Fruit fly (Drosophila melanogaster) whole organism, embryonic: ENCODE results near the gene CG17349.

Source experiments
- ATbp ChIP-seq: fragments of 200-800 bp; sonication (Bioruptor generic); optimal IDR thresholded peaks from 2 replicates; lab custom pipeline; 2017; ENCODE audit warnings: missing biosample characterization, mild to moderate bottlenecking, missing genetic modification characterization, missing genetic modification reagents
- B-H2 ChIP-seq: fragments of 200-800 bp; sonication (Bioruptor generic); optimal IDR thresholded peaks from 2 replicates; lab custom pipeline; 2018; ENCODE audit warnings: missing biosample characterization, mild to moderate bottlenecking, missing genetic modification characterization
- Blimp-1 ChIP-seq: fragments of 200-800 bp; sonication (Bioruptor generic); optimal IDR thresholded peaks from 3 replicates; lab custom pipeline; 2018; ENCODE audit warnings: missing biosample characterization, missing genetic modification characterization, mild to moderate bottlenecking, moderate library complexity, missing genetic modification reagents
- CG1024 ChIP-seq: fragments of 200-800 bp; sonication (Bioruptor generic); IDR thresholded peaks from 2 replicates; pipeline ENCODE4 v1.3.6; 2022; ENCODE audit warnings: missing biosample characterization, missing genetic modification characterization
- CG10431 ChIP-seq: fragments of 200-800 bp; sonication (Bioruptor generic); optimal IDR thresholded peaks from 3 replicates; lab custom pipeline; 2018; ENCODE audit warnings: missing biosample characterization, mild to moderate bottlenecking, missing genetic modification characterization
- CG10654 ChIP-seq: fragments of 200-800 bp; sonication (Bioruptor generic); optimal IDR thresholded peaks from 2 replicates; lab custom pipeline; 2016; ENCODE audit warnings: missing biosample characterization, missing genetic modification characterization
- CG12236 ChIP-seq: fragments of 200-800 bp; sonication (Bioruptor generic); optimal IDR thresholded peaks from 2 replicates; lab custom pipeline; 2016; ENCODE audit warnings: missing biosample characterization, missing genetic modification characterization
- CG13775 ChIP-seq: fragments of 200-800 bp; sonication (Bioruptor generic); optimal IDR thresholded peaks from 3 replicates; lab custom pipeline; 2017; ENCODE audit warnings: missing biosample characterization, mild to moderate bottlenecking, missing genetic modification characterization
- CG14050 ChIP-seq: fragments of 200-800 bp; sonication (Bioruptor generic); IDR thresholded peaks from 3 replicates; pipeline ENCODE4 v1.3.6; 2022; ENCODE audit warnings: missing biosample characterization, missing genetic modification characterization
- CG14965 ChIP-seq: fragments of 200-800 bp; sonication (Bioruptor generic); optimal IDR thresholded peaks from 2 replicates; lab custom pipeline; 2016; ENCODE audit warnings: missing biosample characterization, missing genetic modification characterization, borderline replicate concordance
- CG15011 ChIP-seq: fragments of 200-800 bp; sonication (Bioruptor generic); optimal IDR thresholded peaks from 3 replicates; lab custom pipeline; 2018; ENCODE audit warnings: missing biosample characterization, mild to moderate bottlenecking, missing genetic modification characterization
- CG1602 ChIP-seq: fragments of 200-800 bp; sonication (Bioruptor generic); optimal IDR thresholded peaks from 3 replicates; lab custom pipeline; 2016; ENCODE audit warnings: missing biosample characterization, missing genetic modification characterization
- CG17359 ChIP-seq: fragments of 200-800 bp; sonication (Bioruptor generic); optimal IDR thresholded peaks from 3 replicates; lab custom pipeline; 2018; ENCODE audit warnings: missing biosample characterization, mild to moderate bottlenecking, missing genetic modification characterization, moderate library complexity
- CG17802 ChIP-seq: fragments of 200-800 bp; sonication (Bioruptor generic); optimal IDR thresholded peaks from 2 replicates; lab custom pipeline; 2018; ENCODE audit warnings: missing biosample characterization, mild to moderate bottlenecking, missing genetic modification characterization, moderate library complexity
- CG18476 ChIP-seq: fragments of 200-800 bp; sonication (Bioruptor generic); optimal IDR thresholded peaks from 2 replicates; lab custom pipeline; 2016; ENCODE audit warnings: missing biosample characterization, mild to moderate bottlenecking, missing genetic modification characterization
- CG31365 ChIP-seq: fragments of 200-800 bp; sonication (Bioruptor generic); optimal IDR thresholded peaks from 2 replicates; lab custom pipeline; 2018; ENCODE audit warnings: missing biosample characterization, mild to moderate bottlenecking, missing genetic modification characterization
- CG31388 ChIP-seq: fragments of 200-800 bp; sonication (Bioruptor generic); optimal IDR thresholded peaks from 2 replicates; lab custom pipeline; 2016; ENCODE audit warnings: missing biosample characterization, missing genetic modification characterization
- CG34376 ChIP-seq: fragments of 200-800 bp; sonication (Bioruptor generic); optimal IDR thresholded peaks from 2 replicates; lab custom pipeline; 2018; ENCODE audit warnings: missing biosample characterization, mild to moderate bottlenecking, missing genetic modification characterization
- CG6765 ChIP-seq: fragments of 200-800 bp; sonication (Bioruptor generic); optimal IDR thresholded peaks from 3 replicates; lab custom pipeline; 2017; ENCODE audit warnings: missing biosample characterization, mild to moderate bottlenecking, missing genetic modification characterization
- CG6791 ChIP-seq: fragments of 200-800 bp; sonication (Bioruptor generic); IDR thresholded peaks from 3 replicates; pipeline ENCODE4 v1.3.6; 2022; ENCODE audit warnings: missing biosample characterization, missing genetic modification characterization; ENCODE audit not compliant: partially characterized antibody
- CG7271 ChIP-seq: fragments of 200-800 bp; sonication (Bioruptor generic); optimal IDR thresholded peaks from 2 replicates; lab custom pipeline; 2018; ENCODE audit warnings: missing biosample characterization, mild to moderate bottlenecking, missing genetic modification characterization, moderate library complexity
- CG9215 ChIP-seq: fragments of 200-800 bp; sonication (Bioruptor generic); IDR thresholded peaks from 2 replicates; pipeline ENCODE4 v1.3.6; 2022; ENCODE audit warnings: missing biosample characterization, missing genetic modification characterization
- CG9876 ChIP-seq: fragments of 200-800 bp; sonication (Bioruptor generic); optimal IDR thresholded peaks from 2 replicates; lab custom pipeline; 2016; ENCODE audit warnings: missing biosample characterization, missing genetic modification characterization
- Camta ChIP-seq: fragments of 200-800 bp; sonication (Bioruptor generic); optimal IDR thresholded peaks from 2 replicates; lab custom pipeline; 2016; ENCODE audit warnings: missing biosample characterization, missing genetic modification characterization
- D19A ChIP-seq: fragments of 200-800 bp; optimal IDR thresholded peaks from 3 replicates; lab custom pipeline; 2019; ENCODE audit warnings: missing biosample characterization, mild to moderate bottlenecking, missing genetic modification characterization, moderate library complexity
- Dip2 ChIP-seq: fragments of 200-800 bp; sonication (Bioruptor generic); IDR thresholded peaks from 2 replicates; pipeline ENCODE4 v1.3.6; 2022; ENCODE audit warnings: missing biosample characterization, missing genetic modification characterization
- Doc2 ChIP-seq: fragments of 200-800 bp; sonication (Bioruptor generic); IDR thresholded peaks from 2 replicates; pipeline ENCODE4 v1.3.6; 2022; ENCODE audit warnings: missing biosample characterization, missing genetic modification characterization
- Dp ChIP-seq: fragments of 200-800 bp; sonication (Bioruptor generic); optimal IDR thresholded peaks from 2 replicates; lab custom pipeline; 2018; ENCODE audit warnings: missing biosample characterization, mild to moderate bottlenecking, missing genetic modification characterization, moderate library complexity
- H2.0 ChIP-seq: fragments of 200-800 bp; sonication (Bioruptor generic); IDR thresholded peaks from 2 replicates; pipeline ENCODE4 v1.3.6; 2022; ENCODE audit warnings: missing biosample characterization, missing genetic modification characterization
- HLH4C ChIP-seq: fragments of 200-800 bp; sonication (Bioruptor generic); IDR thresholded peaks from 3 replicates; pipeline ENCODE4 v1.3.6; 2022; ENCODE audit warnings: missing biosample characterization, missing genetic modification characterization; ENCODE audit not compliant: partially characterized antibody
- Hr3 ChIP-seq: fragments of 200-800 bp; sonication (Bioruptor generic); optimal IDR thresholded peaks from 3 replicates; lab custom pipeline; 2016; ENCODE audit warnings: missing biosample characterization, missing genetic modification characterization
- NK7.1 ChIP-seq: fragments of 200-800 bp; sonication (Bioruptor generic); optimal IDR thresholded peaks from 3 replicates; lab custom pipeline; 2016; ENCODE audit warnings: missing biosample characterization, missing genetic modification characterization
- Oaz ChIP-seq: fragments of 200-800 bp; sonication (Bioruptor generic); IDR thresholded peaks from 2 replicates; pipeline ENCODE4 v1.3.6; 2022; ENCODE audit warnings: missing biosample characterization, missing genetic modification characterization
- Stat92E ChIP-seq, 3 experiments: fragments of >200 bp in 2 of 3; fragments of 200-800 bp in 1 of 3; sonication (Bioruptor generic) in 1 of 3; optimal IDR thresholded peaks; 2 replicates each; lab custom pipeline; 2017 to 2019; ENCODE audit warnings: missing biosample characterization in 3 of 3, missing genetic modification characterization in 3 of 3, mild to moderate bottlenecking in 1 of 3, moderate library complexity in 1 of 3
- Xbp1 ChIP-seq: fragments of 200-800 bp; sonication (Bioruptor generic); optimal IDR thresholded peaks from 3 replicates; lab custom pipeline; 2016; ENCODE audit warnings: missing biosample characterization, mild to moderate bottlenecking, missing genetic modification characterization
- Xrp1 ChIP-seq: fragments of 200-800 bp; sonication (Bioruptor generic); IDR thresholded peaks from 2 replicates; pipeline ENCODE4 v1.3.6; 2022; ENCODE audit warnings: missing biosample characterization, missing genetic modification characterization
- amos ChIP-seq: fragments of 200-800 bp; sonication (Bioruptor generic); IDR thresholded peaks from 2 replicates; pipeline ENCODE4 v1.3.6; 2022; ENCODE audit warnings: missing biosample characterization, missing genetic modification characterization; ENCODE audit not compliant: partially characterized antibody
- ap ChIP-seq: fragments of 200-800 bp; sonication (Bioruptor generic); IDR thresholded peaks from 2 replicates; pipeline ENCODE4 v1.3.6; 2022; ENCODE audit warnings: missing biosample characterization, missing genetic modification characterization
- ash1 ChIP-seq: fragments of 200-800 bp; sonication (Bioruptor generic); optimal IDR thresholded peaks from 2 replicates; lab custom pipeline; 2018; ENCODE audit warnings: missing biosample characterization, mild to moderate bottlenecking, missing genetic modification characterization
- chinmo ChIP-seq: fragments of 200-800 bp; sonication (Bioruptor generic); IDR thresholded peaks from 4 replicates; pipeline ENCODE4 v1.3.6; 2022; ENCODE audit warnings: missing biosample characterization, missing genetic modification characterization; ENCODE audit not compliant: partially characterized antibody
- crp ChIP-seq, 2 experiments: fragments of 200-800 bp; sonication (Bioruptor generic); optimal IDR thresholded peaks; 2 replicates in 1 of 2; 3 replicates in 1 of 2; lab custom pipeline; 2017; ENCODE audit warnings: missing biosample characterization in 2 of 2, missing genetic modification characterization in 2 of 2, mild to moderate bottlenecking in 1 of 2, moderate library complexity in 1 of 2
- gce ChIP-seq: fragments of 200-800 bp; sonication (Bioruptor generic); IDR thresholded peaks from 3 replicates; pipeline ENCODE4 v1.3.6; 2022; ENCODE audit warnings: missing biosample characterization, missing genetic modification characterization
- jing ChIP-seq: fragments of 200-800 bp; sonication (Bioruptor generic); optimal IDR thresholded peaks from 2 replicates; lab custom pipeline; 2018; ENCODE audit warnings: missing biosample characterization, mild to moderate bottlenecking, missing genetic modification characterization
- oc ChIP-seq: fragments of 200-800 bp; sonication (Bioruptor generic); optimal IDR thresholded peaks from 2 replicates; lab custom pipeline; 2018; ENCODE audit warnings: missing biosample characterization, mild to moderate bottlenecking, missing genetic modification characterization, moderate library complexity
- pros ChIP-seq: fragments of 200-800 bp; sonication (Bioruptor generic); optimal IDR thresholded peaks from 3 replicates; lab custom pipeline; 2019; ENCODE audit warnings: missing biosample characterization, mild to moderate bottlenecking, missing genetic modification characterization, moderate library complexity
- sna ChIP-seq: fragments of 200-800 bp; sonication (Bioruptor generic); IDR thresholded peaks from 2 replicates; pipeline ENCODE4 v1.3.6; 2022; ENCODE audit warnings: missing biosample characterization, missing genetic modification characterization; ENCODE audit not compliant: partially characterized antibody
- tgo ChIP-seq: fragments of 200-800 bp; sonication (Bioruptor generic); IDR thresholded peaks from 3 replicates; pipeline ENCODE4 v1.3.6; 2022; ENCODE audit warnings: missing biosample characterization, missing genetic modification characterization
- tll ChIP-seq, 2 experiments: fragments of 200-800 bp in 1 of 2; fragments of >200 bp in 1 of 2; sonication (Bioruptor generic) in 1 of 2; optimal IDR thresholded peaks; 2 replicates each; lab custom pipeline; 2017 to 2019; ENCODE audit warnings: missing biosample characterization in 2 of 2, missing genetic modification characterization in 2 of 2, mild to moderate bottlenecking in 1 of 2, moderate library complexity in 1 of 2
- twi ChIP-seq: fragments of 200-800 bp; optimal IDR thresholded peaks from 2 replicates; lab custom pipeline; 2019; ENCODE audit warnings: missing biosample characterization, mild to moderate bottlenecking, missing genetic modification characterization, moderate library complexity
- zen2 ChIP-seq: fragments of 200-800 bp; sonication (Bioruptor generic); IDR thresholded peaks from 3 replicates; pipeline ENCODE4 v1.3.6; 2022; ENCODE audit warnings: missing biosample characterization, missing genetic modification characterization; ENCODE audit not compliant: partially characterized antibody

The CG17349 gene

dm6 chr2L:19342018-19342417 lies 28.2 kb upstream of the CG17349 start (continued):
- TF ChIP-seq Blimp-1 = peak; percentile 74
- TF ChIP-seq amos (GFP tag; lab: Robert Waterston, UW) = no peak
- TF ChIP-seq D19A (tag; lab: Kevin White, UChicago) = peak; percentile 7
- TF ChIP-seq CG14050 (GFP tag; lab: Robert Waterston, UW) = no peak
- peak; percentile 41 for TF ChIP-seq CG17359
- peak; percentile 21 for TF ChIP-seq CG10654
- no peak for TF ChIP-seq CG15011 (GFP tag; lab: Kevin White, UChicago)
- no peak for TF ChIP-seq pros
- no peak for TF ChIP-seq HLH4C (GFP tag; lab: Robert Waterston, UW)
- TF ChIP-seq ATbp (GFP tag; lab: Kevin White, UChicago) = peak; percentile 28
- peak; percentile 55 for TF ChIP-seq oc (tag; lab: Kevin White, UChicago)
- no peak for TF ChIP-seq Oaz (GFP tag; lab: Robert Waterston, UW)
- no peak for TF ChIP-seq Stat92E (GFP tag; optimal IDR thresholded peaks at IDR 0.05; lab: Kevin White, UChicago)
- peak; percentile 25 for TF ChIP-seq CG12236 (GFP tag; lab: Kevin White, UChicago)
- no peak for TF ChIP-seq CG6765 (GFP tag; lab: Kevin White, UChicago)
- TF ChIP-seq Doc2 = no peak
- no peak for TF ChIP-seq chinmo
- no peak for TF ChIP-seq CG34376
- no peak for TF ChIP-seq ash1 (GFP tag; lab: Kevin White, UChicago)
- no peak for TF ChIP-seq sna (GFP tag; lab: Robert Waterston, UW)
- peak; percentile 62 for TF ChIP-seq Xbp1 (GFP tag; lab: Kevin White, UChicago)
- TF ChIP-seq tll (GFP tag; optimal IDR thresholded peaks at IDR 0.05; lab: Kevin White, UChicago) = no peak
- TF ChIP-seq CG9876 (GFP tag; lab: Kevin White, UChicago) = no peak
- TF ChIP-seq CG31388 (GFP tag; lab: Kevin White, UChicago) = no peak
- TF ChIP-seq Hr3 (GFP tag; lab: Kevin White, UChicago) = peak; percentile 26
- no peak for TF ChIP-seq CG17802 (tag; lab: Kevin White, UChicago)
- TF ChIP-seq Dip2 = no peak
- peak; percentile 45; the same call in 1 of the 2 replicates for TF ChIP-seq H2.0 (GFP tag; lab: Robert Waterston, UW)
- TF ChIP-seq CG7271 (tag; lab: Kevin White, UChicago) = no peak
- TF ChIP-seq CG13775 (GFP tag; lab: Kevin White, UChicago) = no peak
- TF ChIP-seq twi (tag; lab: Kevin White, UChicago) = peak; percentile 28
- TF ChIP-seq B-H2 (GFP tag; lab: Kevin White, UChicago) = no peak
- TF ChIP-seq Dp (GFP tag; lab: Kevin White, UChicago) = no peak
- no peak for TF ChIP-seq crp (GFP tag; optimal IDR thresholded peaks at IDR 0.05; lab: Kevin White, UChicago)
- TF ChIP-seq tgo (GFP tag; lab: Robert Waterston, UW) = no peak
- TF ChIP-seq zen2 (GFP tag; lab: Robert Waterston, UW) = no peak
- TF ChIP-seq ap (GFP tag; lab: Robert Waterston, UW) = no peak
- TF ChIP-seq jing (GFP tag; lab: Kevin White, UChicago) = no peak
- peak; percentile 76 for TF ChIP-seq Xrp1
- TF ChIP-seq CG9215 (GFP tag; lab: Robert Waterston, UW) = no peak
- no peak for TF ChIP-seq NK7.1 (GFP tag; lab: Kevin White, UChicago)
- TF ChIP-seq CG1602 = peak; percentile 33
- no peak for TF ChIP-seq CG31365 (tag; lab: Kevin White, UChicago)
- TF ChIP-seq Camta (GFP tag; lab: Kevin White, UChicago) = no peak
- no peak for TF ChIP-seq CG6791 (GFP tag; lab: Robert Waterston, UW)
- no peak for TF ChIP-seq gce
- TF ChIP-seq CG1024 (GFP tag; lab: Robert Waterston, UW) = 0 out of 2 replicates have a peak, but pooled peaks have one; percentile 16
- no peak for TF ChIP-seq CG14965 (GFP tag; lab: Kevin White, UChicago)
- no peak for TF ChIP-seq CG18476 (GFP tag; lab: Kevin White, UChicago)
- no peak for TF ChIP-seq CG10431
